Comparison of ENCODE assay signal across 3 fruit fly cellular contexts in the genomic region with DNA sequence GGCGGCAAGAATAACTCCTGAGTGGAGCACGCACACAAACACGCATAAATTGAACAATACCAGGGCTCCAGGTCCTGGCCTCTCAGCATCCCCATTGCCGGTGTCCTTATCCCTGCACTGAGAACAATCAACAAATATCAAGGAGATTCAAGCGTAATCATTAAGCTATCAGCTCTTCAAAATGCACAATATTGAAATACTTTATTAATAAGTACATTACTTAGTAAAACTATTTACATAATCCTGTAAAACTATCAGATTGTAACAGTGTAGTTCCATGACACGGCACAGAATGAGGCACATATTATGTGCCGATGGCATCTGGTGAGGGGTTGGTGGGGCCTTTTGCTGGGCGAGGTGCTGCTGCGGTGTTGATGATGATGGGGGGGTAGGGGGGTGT.
TF ChIP-seq lines count a peak whose summit lies in the region.

No protein-coding gene starts in this region.

- TF ChIP-seq CTCF in whole organism, embryonic (GFP tag; optimal IDR thresholded peaks at IDR 0.05; lab: Kevin White, UChicago) = no peak

TF ChIP-seq in whole organism, embryonic, 481 proteins besides CTCF, POLR2A, EP300 and RAD21 (continues in another document):
- TF ChIP-seq CG13894 (tag; optimal IDR thresholded peaks at IDR 0.05; lab: Kevin White, UChicago) (peak; percentile 30), az2 (GFP tag; optimal IDR thresholded peaks at IDR 0.05; lab: Kevin White, UChicago) (no peak), CG12769 (tag; optimal IDR thresholded peaks at IDR 0.05; lab: Kevin White, UChicago) (peak; percentile 64), CG12071 (GFP tag; optimal IDR thresholded peaks at IDR 0.05; lab: Kevin White, UChicago) (peak; percentile 14), yki (optimal IDR thresholded peaks at IDR 0.05; lab: Kevin White, UChicago) (no peak), CG17359 (tag; optimal IDR thresholded peaks at IDR 0.05; lab: Kevin White, UChicago) (no peak), gcm2 (GFP tag; optimal IDR thresholded peaks at IDR 0.05; lab: Kevin White, UChicago) (no peak), Ets65A (GFP tag; lab: Kevin White, UChicago) (no peak), Deaf1 (tag; optimal IDR thresholded peaks at IDR 0.05; lab: Kevin White, UChicago) (no peak), HmgD (GFP tag; optimal IDR thresholded peaks at IDR 0.05; lab: Kevin White, UChicago) (no peak), CG5953 (GFP tag; IDR thresholded peaks at IDR 0.05; lab: Robert Waterston, UW) (no peak), esg (GFP tag; conservative IDR thresholded peaks at IDR 0.05; lab: Robert Waterston, UW) (no peak), CG3995 (GFP tag; optimal IDR thresholded peaks at IDR 0.05; lab: Kevin White, UChicago) (no peak), H2.0 (GFP tag; IDR thresholded peaks at IDR 0.05; lab: Robert Waterston, UW) (no peak), Med (GFP tag; lab: Kevin White, UChicago) (peak; percentile 82), pan (optimal IDR thresholded peaks at IDR 0.05; lab: Kevin White, UChicago) (no peak), pan (GFP tag; optimal IDR thresholded peaks at IDR 0.05 in 1 of 2, IDR thresholded peaks at IDR 0.05 in 1 of 2) (peak in 1 of 2 experiments; percentile 46), CG10321 (GFP tag; IDR thresholded peaks at IDR 0.05; lab: Robert Waterston, UW) (no peak), mirr (GFP tag; optimal IDR thresholded peaks at IDR 0.05; lab: Kevin White, UChicago) (no peak), sqz (GFP tag; optimal IDR thresholded peaks at IDR 0.05; lab: Kevin White, UChicago) (no peak), cg (GFP tag; optimal IDR thresholded peaks at IDR 0.05; lab: Kevin White, UChicago) (no peak), CG8944 (GFP tag; optimal IDR thresholded peaks at IDR 0.05; lab: Kevin White, UChicago) (no peak), CG10274 (GFP tag; optimal IDR thresholded peaks at IDR 0.05; lab: Kevin White, UChicago) (no peak), CG4617 (GFP tag; optimal IDR thresholded peaks at IDR 0.05; lab: Kevin White, UChicago; ENCODE audit: borderline replicate concordance) (no peak), CG10147 (GFP tag; optimal IDR thresholded peaks at IDR 0.05; lab: Kevin White, UChicago) (peak; percentile 20), tll (GFP tag; optimal IDR thresholded peaks at IDR 0.05; lab: Kevin White, UChicago) (no peak), ato (GFP tag; IDR thresholded peaks at IDR 0.05; lab: Robert Waterston, UW; ENCODE audit: partially characterized antibody) (no peak), CG10366 (GFP tag; IDR thresholded peaks at IDR 0.05; lab: Robert Waterston, UW) (no peak; the same call in 1 of the 2 replicates), CG15269 (tag; optimal IDR thresholded peaks at IDR 0.05; lab: Kevin White, UChicago) (peak; percentile 14), NK7.1 (GFP tag; optimal IDR thresholded peaks at IDR 0.05; lab: Kevin White, UChicago) (no peak)

TF ChIP-seq in whole organism, prepupa, 60 proteins besides CTCF, POLR2A, EP300 and RAD21:
- TF ChIP-seq CG9139 (GFP tag; optimal IDR thresholded peaks at IDR 0.05; lab: Kevin White, UChicago) (no peak), net (GFP tag; optimal IDR thresholded peaks at IDR 0.05; lab: Kevin White, UChicago) (no peak), CG4318 (GFP tag; optimal IDR thresholded peaks at IDR 0.05; lab: Kevin White, UChicago) (no peak), eg (GFP tag; IDR thresholded peaks at IDR 0.05; lab: Robert Waterston, UW) (peak; percentile 55; the same call in 2 of the 3 replicates), Ets96B (tag; optimal IDR thresholded peaks at IDR 0.05; lab: Kevin White, UChicago) (peak; percentile 23), CG32006 (GFP tag; optimal IDR thresholded peaks at IDR 0.05; lab: Kevin White, UChicago) (peak; percentile 38), CG8119 (GFP tag; IDR thresholded peaks at IDR 0.05; lab: Robert Waterston, UW) (peak; percentile 53; the same call in 1 of the 3 replicates), CG15336 (GFP tag; IDR thresholded peaks at IDR 0.05; lab: Robert Waterston, UW) (peak; percentile 35; the same call in 1 of the 2 replicates), ss (GFP tag; optimal IDR thresholded peaks at IDR 0.05; lab: Kevin White, UChicago) (no peak), svp (GFP tag; lab: Kevin White, UChicago) (no peak), pdm3 (GFP tag; optimal IDR thresholded peaks at IDR 0.05; lab: Kevin White, UChicago) (no peak), CG34406 (GFP tag; optimal IDR thresholded peaks at IDR 0.05; lab: Kevin White, UChicago) (no peak), CG1621 (tag; optimal IDR thresholded peaks at IDR 0.05; lab: Kevin White, UChicago) (no peak), acj6 (GFP tag; optimal IDR thresholded peaks at IDR 0.05; lab: Kevin White, UChicago) (no peak), CG10669 (GFP tag; optimal IDR thresholded peaks at IDR 0.05; lab: Kevin White, UChicago) (peak; percentile 4), Eip78C (GFP tag; lab: Kevin White, UChicago) (no peak), Eip93F (GFP tag; optimal IDR thresholded peaks at IDR 0.05; lab: Kevin White, UChicago) (no peak), CG6163 (GFP tag; IDR thresholded peaks at IDR 0.05; lab: Robert Waterston, UW) (0 out of 3 replicates have a peak, but pooled peaks have one; percentile 36), CG11294 (GFP tag; IDR thresholded peaks at IDR 0.05; lab: Robert Waterston, UW) (peak; percentile 16; the same call in 1 of the 2 replicates), fd59A (GFP tag; optimal IDR thresholded peaks at IDR 0.05; lab: Kevin White, UChicago) (no peak), CG6276 (GFP tag; optimal IDR thresholded peaks at IDR 0.05; lab: Kevin White, UChicago) (peak; percentile 12), achi (GFP tag; optimal IDR thresholded peaks at IDR 0.05; lab: Kevin White, UChicago) (no peak), Sox102F (GFP tag; optimal IDR thresholded peaks at IDR 0.05; lab: Kevin White, UChicago) (no peak)
TF ChIP-seq in whole organism, prepupa: peak in this region for 9.

TF ChIP-seq in whole organism, pupa, 21 proteins besides CTCF, POLR2A, EP300 and RAD21:
- TF ChIP-seq Snoo (tag; optimal IDR thresholded peaks at IDR 0.05; lab: Kevin White, UChicago) (no peak), CG14655 (GFP tag; optimal IDR thresholded peaks at IDR 0.05; lab: Kevin White, UChicago) (peak; percentile 22), CG8301 (tag; optimal IDR thresholded peaks at IDR 0.05; lab: Kevin White, UChicago) (peak; percentile 22), CG8159 (tag; optimal IDR thresholded peaks at IDR 0.05; lab: Kevin White, UChicago) (peak; percentile 34), fd96Ca (GFP tag; IDR thresholded peaks at IDR 0.05; lab: Robert Waterston, UW) (peak; percentile 35; the same call in 1 of the 3 replicates), CG32121 (GFP tag; IDR thresholded peaks at IDR 0.05; lab: Robert Waterston, UW) (peak; percentile 34; the same call in 1 of the 2 replicates), CG15710 (tag; optimal IDR thresholded peaks at IDR 0.05; lab: Kevin White, UChicago) (peak; percentile 8), CG4496 (GFP tag; IDR thresholded peaks at IDR 0.05; lab: Robert Waterston, UW) (peak; percentile 35; the same call in 1 of the 3 replicates), Pif1A (GFP tag; optimal IDR thresholded peaks at IDR 0.05; lab: Kevin White, UChicago) (peak; percentile 11), CG17806 (tag; optimal IDR thresholded peaks at IDR 0.05; lab: Kevin White, UChicago) (no peak)

Comparison
In these comparisons a context has a peak if more than half of its experiments do, and no peak if none do; other contexts are left out.
1. Of the 7 proteins assayed by ChIP-seq in both whole organism, embryonic and whole organism, prepupa: peak only in whole organism, embryonic: Sox102F; only in whole organism, prepupa: none; in both: none; in neither: 6.